Worm (Caenorhabditis elegans): ENCODE data around the gene srv-12.

DNA sequence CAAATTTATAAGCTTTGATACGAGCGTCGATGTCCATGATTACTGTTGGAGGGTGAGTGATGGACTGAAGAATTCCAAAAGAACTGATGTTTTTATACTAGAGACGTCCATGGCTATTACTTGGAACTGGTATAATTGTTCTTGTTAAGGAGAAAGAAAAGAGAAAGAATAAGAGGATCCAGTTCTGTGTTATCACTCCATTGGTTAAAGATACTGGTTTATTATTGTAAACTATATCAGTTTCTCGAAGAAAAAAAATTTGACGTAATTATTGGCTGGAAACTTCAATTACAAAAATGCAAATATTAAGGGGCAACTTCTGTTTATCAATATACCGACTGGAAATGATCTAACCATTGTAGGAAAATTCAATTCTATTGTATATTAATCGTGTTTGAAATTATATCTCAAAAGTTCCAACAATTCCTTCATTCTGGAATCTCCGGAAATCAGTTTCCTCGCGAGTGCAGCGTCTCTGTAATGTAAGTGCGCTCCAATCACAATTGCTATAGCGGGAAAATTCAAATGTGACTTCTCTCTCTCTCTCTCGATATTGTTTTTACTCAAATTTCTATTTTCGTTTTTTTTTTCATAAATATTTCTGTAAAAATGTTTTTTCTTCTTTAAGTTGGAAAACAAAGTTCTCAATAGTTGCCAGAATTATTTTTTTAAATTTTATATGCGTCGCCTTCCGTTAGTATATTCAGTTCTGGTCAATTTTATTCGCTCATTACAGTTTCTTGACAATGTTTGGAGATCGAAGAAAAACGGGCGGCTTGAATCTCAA is 32.1 kb upstream of the srv-12 start, which contains the start of the genes col-2 and ndc-80:
- TF ChIP-seq mbf-1 (tag; optimal IDR thresholded peaks at IDR 0.05) (no peak), ceh-16 (tag; optimal IDR thresholded peaks at IDR 0.05) (no peak), egl-27 (tag; optimal IDR thresholded peaks at IDR 0.05) (peak; percentile 0), ztf-11 (tag; optimal IDR thresholded peaks at IDR 0.05) (no peak), nhr-11 (tag; optimal IDR thresholded peaks at IDR 0.05) (no peak), aly-2 (tag; optimal IDR thresholded peaks at IDR 0.05) (no peak), dmd-4 (tag; optimal IDR thresholded peaks at IDR 0.05) (no peak), crh-2 (tag; optimal IDR thresholded peaks at IDR 0.05) (no peak), peb-1 (tag; optimal IDR thresholded peaks at IDR 0.05) (no peak), nhr-77 (tag; optimal IDR thresholded peaks at IDR 0.05) (peak; percentile 5), lin-39 (tag; optimal IDR thresholded peaks at IDR 0.05) (no peak)

Data from whole organism, L2 larva.